Fruit fly (Drosophila melanogaster): ENCODE data around the gene Spn28F.

The Spn28F gene

dm6 chr2L:8279400-8280065 lies 37.9 kb upstream of the Spn28F start (continued):
- TF ChIP-seq CG5953 (GFP tag; IDR thresholded peaks at IDR 0.05), result 0 out of 2 replicates have a peak, but pooled peaks have one; percentile 15
- peak; percentile 82 for TF ChIP-seq trem (tag; optimal IDR thresholded peaks at IDR 0.05)
- TF ChIP-seq CG7745 (tag; optimal IDR thresholded peaks at IDR 0.05), result no peak
- TF ChIP-seq hth (optimal IDR thresholded peaks at IDR 0.05), result no peak
- TF ChIP-seq CG6813 (GFP tag; optimal IDR thresholded peaks at IDR 0.05), result peak; percentile 60
- no peak for TF ChIP-seq Dfd (GFP tag; optimal IDR thresholded peaks at IDR 0.05)
- 0 out of 3 replicates have a peak, but pooled peaks have one; percentile 34 for TF ChIP-seq so (GFP tag; IDR thresholded peaks at IDR 0.05)
- no peak for TF ChIP-seq Tbp (GFP tag; optimal IDR thresholded peaks at IDR 0.05)
- peak; percentile 77 for TF ChIP-seq CG4404 (GFP tag; IDR thresholded peaks at IDR 0.05)
- no peak for TF ChIP-seq CG3065 (GFP tag; optimal IDR thresholded peaks at IDR 0.05)
- TF ChIP-seq H2.0 (GFP tag; IDR thresholded peaks at IDR 0.05), result peak; percentile 35; the same call in 1 of the 2 replicates
- peak; percentile 79 for TF ChIP-seq CG17361 (GFP tag; IDR thresholded peaks at IDR 0.05)
- no peak for TF ChIP-seq CG13287 (GFP tag; IDR thresholded peaks at IDR 0.05; ENCODE audit: partially characterized antibody)
- no peak for TF ChIP-seq Dp (GFP tag; optimal IDR thresholded peaks at IDR 0.05)
- no peak for TF ChIP-seq CG10321 (GFP tag; IDR thresholded peaks at IDR 0.05)
- no peak for TF ChIP-seq pfk (GFP tag; optimal IDR thresholded peaks at IDR 0.05)
- no peak for TF ChIP-seq CG6654 (GFP tag; optimal IDR thresholded peaks at IDR 0.05)
- peak; percentile 24 for TF ChIP-seq CG1647 (GFP tag; optimal IDR thresholded peaks at IDR 0.05)
- peak; percentile 63 for TF ChIP-seq onecut (GFP tag; IDR thresholded peaks at IDR 0.05)
- TF ChIP-seq CG30403 (GFP tag; optimal IDR thresholded peaks at IDR 0.05), result peak; percentile 62
- TF ChIP-seq CG18011 (GFP tag; optimal IDR thresholded peaks at IDR 0.05), result no peak
- peak; percentile 82 for TF ChIP-seq ara (GFP tag; IDR thresholded peaks at IDR 0.05)
- 0 out of 2 replicates have a peak, but pooled peaks have one; percentile 15 for TF ChIP-seq ttk (GFP tag; IDR thresholded peaks at IDR 0.05)
- TF ChIP-seq salm (tag; optimal IDR thresholded peaks at IDR 0.05), result no peak
- TF ChIP-seq CG13424 (tag; optimal IDR thresholded peaks at IDR 0.05), result peak; percentile 56
- no peak for TF ChIP-seq CG15514 (GFP tag; optimal IDR thresholded peaks at IDR 0.05)
- no peak for TF ChIP-seq ap (GFP tag; IDR thresholded peaks at IDR 0.05)
- TF ChIP-seq nerfin-2 (GFP tag; IDR thresholded peaks at IDR 0.05; ENCODE audit: partially characterized antibody), result no peak
- TF ChIP-seq CG15696 (tag; optimal IDR thresholded peaks at IDR 0.05), result peak; percentile 86
- TF ChIP-seq CG31365 (tag; optimal IDR thresholded peaks at IDR 0.05), result no peak
- TF ChIP-seq gt (GFP tag; IDR thresholded peaks at IDR 0.05), result no peak
- peak; percentile 48 for TF ChIP-seq CG12155 (GFP tag; optimal IDR thresholded peaks at IDR 0.05)
- no peak for TF ChIP-seq cad (GFP tag; optimal IDR thresholded peaks at IDR 0.05)
- no peak for TF ChIP-seq CG17612 (GFP tag; IDR thresholded peaks at IDR 0.05)
- no peak for TF ChIP-seq HLH4C (GFP tag; IDR thresholded peaks at IDR 0.05; ENCODE audit: partially characterized antibody)
- TF ChIP-seq disco-r (GFP tag; optimal IDR thresholded peaks at IDR 0.05), result peak; percentile 17
- TF ChIP-seq CG15479 (GFP tag; optimal IDR thresholded peaks at IDR 0.05), result no peak
- TF ChIP-seq tup (GFP tag; optimal IDR thresholded peaks at IDR 0.05), result peak; percentile 41
- TF ChIP-seq cwo (GFP tag; optimal IDR thresholded peaks at IDR 0.05), result no peak
- TF ChIP-seq stwl (tag; optimal IDR thresholded peaks at IDR 0.05), result no peak
- TF ChIP-seq gro (GFP tag; optimal IDR thresholded peaks at IDR 0.05), result peak; percentile 13
- no peak for TF ChIP-seq gsb (GFP tag; IDR thresholded peaks at IDR 0.05)
- TF ChIP-seq CG4424 (GFP tag; optimal IDR thresholded peaks at IDR 0.05), result peak; percentile 76
- peak; percentile 73 for TF ChIP-seq Chrac-16 (GFP tag; optimal IDR thresholded peaks at IDR 0.05)
- TF ChIP-seq unpg (GFP tag; optimal IDR thresholded peaks at IDR 0.05), result peak; percentile 76
- TF ChIP-seq CG3995 (GFP tag; optimal IDR thresholded peaks at IDR 0.05), result no peak
- peak in 1 of 3 experiments; percentile 67 for TF ChIP-seq Stat92E (GFP tag; optimal IDR thresholded peaks at IDR 0.05)
- TF ChIP-seq sr (GFP tag; IDR thresholded peaks at IDR 0.05), result no peak
- no peak for TF ChIP-seq Ptx1 (GFP tag; IDR thresholded peaks at IDR 0.05)
- no peak for TF ChIP-seq wdn (GFP tag; IDR thresholded peaks at IDR 0.05)
